Worm (Caenorhabditis elegans) whole organism, L3 larva: ENCODE measurements around the gene col-142.

Experiments used
- aly-2 ChIP-seq: fragments of 150-350 bp; optimal IDR thresholded peaks from 2 replicates; lab custom pipeline; 2014; ENCODE audit warnings: missing biosample characterization, missing genetic modification characterization
- egl-27 ChIP-seq: sonication (generic microtip); optimal IDR thresholded peaks from 4 replicates; lab custom pipeline; 2017; ENCODE audit warnings: missing biosample characterization, missing genetic modification reagents, missing genetic modification characterization
- fkh-10 ChIP-seq: sonication (generic microtip); optimal IDR thresholded peaks from 2 replicates; lab custom pipeline; 2017; ENCODE audit warnings: missing biosample characterization, missing genetic modification reagents, missing genetic modification characterization
- hmg-11 ChIP-seq: sonication (generic microtip); optimal IDR thresholded peaks from 2 replicates; lab custom pipeline; 2016; ENCODE audit warnings: missing genetic modification characterization, missing compliant biosample characterization
- jun-1 ChIP-seq: fragments of 150-350 bp; optimal IDR thresholded peaks from 2 replicates; lab custom pipeline; 2014; ENCODE audit warnings: missing biosample characterization, missing genetic modification reagents, missing genetic modification characterization
- lin-39 ChIP-seq: fragments of 150-350 bp; optimal IDR thresholded peaks from 2 replicates; lab custom pipeline; 2018; ENCODE audit warnings: missing biosample characterization, missing genetic modification reagents, missing genetic modification characterization
- nhr-11 ChIP-seq: fragments of 150-350 bp; optimal IDR thresholded peaks from 2 replicates; lab custom pipeline; 2014; ENCODE audit warnings: missing biosample characterization, missing genetic modification characterization
- skn-1 ChIP-seq: fragments of 150-350 bp; optimal IDR thresholded peaks from 2 replicates; lab custom pipeline; 2014; ENCODE audit warnings: missing biosample characterization, missing genetic modification characterization
- snpc-4 ChIP-seq: fragments of 150-350 bp; optimal IDR thresholded peaks from 2 replicates; lab custom pipeline; 2014; ENCODE audit warnings: missing biosample characterization, missing genetic modification characterization
- unc-62 ChIP-seq: fragments of 150-350 bp; sonication (generic microtip); optimal IDR thresholded peaks from 4 replicates; lab custom pipeline; 2014; ENCODE audit warnings: missing biosample characterization, missing genetic modification reagents, missing genetic modification characterization
- zag-1 ChIP-seq: fragments of 150-350 bp; optimal IDR thresholded peaks from 2 replicates; lab custom pipeline; 2014; ENCODE audit warnings: missing biosample characterization, missing genetic modification characterization
- ztf-11 ChIP-seq: fragments of 150-350 bp; optimal IDR thresholded peaks from 2 replicates; lab custom pipeline; 2014; ENCODE audit warnings: missing biosample characterization, missing genetic modification characterization

DNA sequence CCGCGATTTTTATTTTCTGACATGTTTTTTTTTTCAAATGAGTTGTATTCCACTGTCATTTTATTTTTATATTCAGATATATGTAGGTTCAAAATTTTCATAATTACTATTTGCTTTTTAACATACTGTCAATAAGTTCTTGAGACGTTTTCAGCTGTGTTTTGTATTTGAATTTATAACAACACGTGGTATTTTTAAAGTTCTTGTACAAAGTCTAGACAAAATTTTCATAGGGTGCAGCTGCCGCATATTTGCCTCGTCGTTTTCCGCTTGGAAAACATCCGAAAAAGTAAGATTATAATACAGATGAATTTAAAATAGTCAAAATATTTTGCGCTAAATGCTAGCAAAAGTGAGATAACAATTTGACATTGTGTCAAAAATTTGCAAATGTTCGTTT is 2.2 kb upstream of the col-142 start, which contains the start of gene dmsr-15:
- TF ChIP-seq nhr-11 (tag; lab: Kevin White, UChicago) (no peak), hmg-11 (tag; lab: Kevin White, UChicago) (no peak), unc-62 (no peak), skn-1 (tag; lab: Kevin White, UChicago) (no peak), fkh-10 (no peak), aly-2 (no peak), lin-39 (tag; lab: Kevin White, UChicago) (no peak), zag-1 (tag; lab: Kevin White, UChicago) (no peak), jun-1 (tag; lab: Kevin White, UChicago) (no peak), egl-27 (tag; lab: Kevin White, UChicago) (no peak), ztf-11 (no peak), snpc-4 (tag; lab: Kevin White, UChicago) (no peak)
